Fruit fly (Drosophila melanogaster) whole organism, embryonic: Measurements from ENCODE around the gene CG31141.

Source experiments
- Blimp-1 ChIP-seq: fragments of 200-800 bp; sonication (Bioruptor generic); optimal IDR thresholded peaks from 3 replicates; lab custom pipeline; 2018; ENCODE audit warnings: missing biosample characterization, missing genetic modification characterization, mild to moderate bottlenecking, moderate library complexity, missing genetic modification reagents
- BtbVII ChIP-seq: fragments of 200-800 bp; sonication (Bioruptor generic); optimal IDR thresholded peaks from 3 replicates; lab custom pipeline; 2017; ENCODE audit warnings: missing biosample characterization, mild to moderate bottlenecking, missing genetic modification characterization
- CG11085 ChIP-seq: fragments of 200-800 bp; sonication (Bioruptor generic); IDR thresholded peaks from 2 replicates; pipeline ENCODE4 v1.3.6; 2022; ENCODE audit warnings: missing biosample characterization, missing genetic modification characterization
- CG14014 ChIP-seq: fragments of 200-800 bp; sonication (Bioruptor generic); IDR thresholded peaks from 2 replicates; pipeline ENCODE4 v1.3.6; 2022; ENCODE audit warnings: missing biosample characterization, missing genetic modification characterization
- CG17385 ChIP-seq: fragments of 200-800 bp; sonication (Bioruptor generic); optimal IDR thresholded peaks from 3 replicates; lab custom pipeline; 2018; ENCODE audit warnings: missing biosample characterization, mild to moderate bottlenecking, missing genetic modification characterization
- CG2120 ChIP-seq: fragments of 200-800 bp; sonication (Bioruptor generic); optimal IDR thresholded peaks from 3 replicates; lab custom pipeline; 2016; ENCODE audit warnings: missing biosample characterization, missing genetic modification characterization
- CG31388 ChIP-seq: fragments of 200-800 bp; sonication (Bioruptor generic); optimal IDR thresholded peaks from 2 replicates; lab custom pipeline; 2016; ENCODE audit warnings: missing biosample characterization, missing genetic modification characterization
- CG3163 ChIP-seq: fragments of 200-800 bp; sonication (Bioruptor generic); optimal IDR thresholded peaks from 3 replicates; lab custom pipeline; 2016; ENCODE audit warnings: missing biosample characterization, missing genetic modification characterization
- CG3726 ChIP-seq: fragments of 200-800 bp; sonication (Bioruptor generic); IDR thresholded peaks from 3 replicates; pipeline ENCODE4, ENCODE4 v1.3.6; 2022; ENCODE audit warnings: missing biosample characterization, missing genetic modification characterization
- CG8089 ChIP-seq: fragments of 200-800 bp; sonication (Bioruptor generic); optimal IDR thresholded peaks from 3 replicates; lab custom pipeline; 2016; ENCODE audit warnings: missing biosample characterization, missing genetic modification characterization
- D19A ChIP-seq: fragments of 200-800 bp; optimal IDR thresholded peaks from 3 replicates; lab custom pipeline; 2019; ENCODE audit warnings: missing biosample characterization, mild to moderate bottlenecking, missing genetic modification characterization, moderate library complexity
- Drgx ChIP-seq: fragments of 200-800 bp; sonication (Bioruptor generic); IDR thresholded peaks from 2 replicates; pipeline ENCODE4 v1.3.6; 2022; ENCODE audit warnings: missing biosample characterization, missing genetic modification characterization
- Eip74EF ChIP-seq, 2 experiments: fragments of 200-800 bp in 1 of 2; fragments of >200 bp in 1 of 2; sonication (Bioruptor generic) in 1 of 2; optimal IDR thresholded peaks; 2 replicates each; lab custom pipeline; 2017 to 2019; ENCODE audit warnings: missing biosample characterization in 2 of 2, missing genetic modification characterization in 2 of 2, mild to moderate bottlenecking in 1 of 2, moderate library complexity in 1 of 2
- HLHmδ ChIP-seq: fragments of 200-800 bp; sonication (Bioruptor generic); optimal IDR thresholded peaks from 2 replicates; lab custom pipeline; 2018; ENCODE audit warnings: missing biosample characterization, mild to moderate bottlenecking, missing genetic modification characterization, moderate library complexity
- Hsf ChIP-seq: fragments of 200-800 bp; sonication (Bioruptor generic); optimal IDR thresholded peaks from 3 replicates; lab custom pipeline; 2016; ENCODE audit warnings: missing biosample characterization, missing genetic modification characterization
- Sox100B ChIP-seq: fragments of 200-800 bp; sonication (Bioruptor generic); optimal IDR thresholded peaks from 3 replicates; lab custom pipeline; 2018; ENCODE audit warnings: missing biosample characterization, mild to moderate bottlenecking, missing genetic modification characterization
- Trl ChIP-seq, 3 experiments: fragments of >200 bp in 2 of 3; fragments of 200-800 bp in 1 of 3; sonication (Bioruptor generic) in 1 of 3; optimal IDR thresholded peaks; 2 replicates in 1 of 3; 3 replicates in 2 of 3; lab custom pipeline; 2016 to 2017; ENCODE audit warnings: missing biosample characterization in 1 of 3, missing genetic modification characterization in 1 of 3
- Xrp1 ChIP-seq: fragments of 200-800 bp; sonication (Bioruptor generic); IDR thresholded peaks from 2 replicates; pipeline ENCODE4 v1.3.6; 2022; ENCODE audit warnings: missing biosample characterization, missing genetic modification characterization
- amos ChIP-seq: fragments of 200-800 bp; sonication (Bioruptor generic); IDR thresholded peaks from 2 replicates; pipeline ENCODE4 v1.3.6; 2022; ENCODE audit warnings: missing biosample characterization, missing genetic modification characterization; ENCODE audit not compliant: partially characterized antibody
- bbx ChIP-seq: fragments of 200-800 bp; sonication (Bioruptor generic); IDR thresholded peaks from 2 replicates; pipeline ENCODE4 v1.3.6; 2022; ENCODE audit warnings: missing biosample characterization, missing genetic modification characterization; ENCODE audit not compliant: partially characterized antibody
- cas ChIP-seq: fragments of 200-800 bp; sonication (Bioruptor generic); IDR thresholded peaks from 2 replicates; pipeline ENCODE4 v1.3.6; 2022; ENCODE audit warnings: missing biosample characterization, missing genetic modification characterization
- ci ChIP-seq: fragments of 200-800 bp; sonication (Bioruptor generic); IDR thresholded peaks from 3 replicates; pipeline ENCODE4 v1.3.6; 2022; ENCODE audit warnings: missing biosample characterization, missing genetic modification characterization
- crp ChIP-seq, 2 experiments: fragments of 200-800 bp; sonication (Bioruptor generic); optimal IDR thresholded peaks; 2 replicates in 1 of 2; 3 replicates in 1 of 2; lab custom pipeline; 2017; ENCODE audit warnings: missing biosample characterization in 2 of 2, missing genetic modification characterization in 2 of 2, mild to moderate bottlenecking in 1 of 2, moderate library complexity in 1 of 2
- disco-r ChIP-seq: fragments of 200-800 bp; sonication (Bioruptor generic); optimal IDR thresholded peaks from 2 replicates; lab custom pipeline; 2016; ENCODE audit warnings: missing biosample characterization, missing genetic modification characterization
- emc ChIP-seq: fragments of 200-800 bp; sonication (Bioruptor generic); optimal IDR thresholded peaks from 2 replicates; lab custom pipeline; 2016; ENCODE audit warnings: missing biosample characterization, missing genetic modification characterization
- eve ChIP-seq, 2 experiments: fragments of >200 bp; optimal IDR thresholded peaks; 2 replicates each; lab custom pipeline; 2017; ENCODE audit warnings: missing biosample characterization in 2 of 2, missing genetic modification characterization in 2 of 2
- gce ChIP-seq: fragments of 200-800 bp; sonication (Bioruptor generic); IDR thresholded peaks from 3 replicates; pipeline ENCODE4 v1.3.6; 2022; ENCODE audit warnings: missing biosample characterization, missing genetic modification characterization
- hbn ChIP-seq: fragments of 200-800 bp; sonication (Bioruptor generic); IDR thresholded peaks from 2 replicates; pipeline ENCODE4 v1.3.6; 2022; ENCODE audit warnings: missing biosample characterization, missing genetic modification characterization; ENCODE audit not compliant: partially characterized antibody
- hkb ChIP-seq, 2 experiments: fragments of 200-800 bp in 1 of 2; fragments of >200 bp in 1 of 2; sonication (Bioruptor generic) in 1 of 2; IDR thresholded peaks in 1 of 2; optimal IDR thresholded peaks in 1 of 2; 2 replicates each; pipeline versions ENCODE4 v1.3.6 to Lab custom; 2017 to 2022; ENCODE audit warnings: missing biosample characterization in 1 of 2, missing genetic modification characterization in 1 of 2
- nom ChIP-seq: fragments of 200-800 bp; sonication (Bioruptor generic); optimal IDR thresholded peaks from 2 replicates; lab custom pipeline; 2017; ENCODE audit warnings: missing biosample characterization, missing genetic modification characterization, mild to moderate bottlenecking, moderate library complexity, missing genetic modification reagents
- p53 ChIP-seq: fragments of 200-800 bp; sonication (Bioruptor generic); optimal IDR thresholded peaks from 2 replicates; lab custom pipeline; 2016; ENCODE audit warnings: missing biosample characterization, missing genetic modification characterization
- pho ChIP-seq: fragments of 200-800 bp; sonication (Bioruptor generic); optimal IDR thresholded peaks from 2 replicates; lab custom pipeline; 2016; ENCODE audit warnings: missing biosample characterization, missing genetic modification characterization
- row ChIP-seq: fragments of 200-800 bp; sonication (Bioruptor generic); IDR thresholded peaks from 3 replicates; pipeline ENCODE4 v1.3.6; 2022; ENCODE audit warnings: missing biosample characterization, missing genetic modification characterization
- sens ChIP-seq: fragments of 200-800 bp; sonication (Bioruptor generic); peaks from one replicate; lab custom pipeline; 2016; ENCODE audit warnings: missing biosample characterization, missing genetic modification characterization
- stc ChIP-seq: fragments of 200-800 bp; sonication (Bioruptor generic); IDR thresholded peaks from 2 replicates; pipeline ENCODE4 v1.3.6; 2022; ENCODE audit warnings: missing biosample characterization, missing genetic modification characterization
- tna ChIP-seq: fragments of 200-800 bp; sonication (Bioruptor generic); IDR thresholded peaks from 2 replicates; pipeline ENCODE4 v1.3.6; 2022; ENCODE audit warnings: missing biosample characterization, missing genetic modification characterization; ENCODE audit not compliant: partially characterized antibody
- toy ChIP-seq: fragments of 200-800 bp; sonication (Bioruptor generic); IDR thresholded peaks from 2 replicates; pipeline ENCODE4 v1.3.6; 2022; ENCODE audit warnings: missing biosample characterization, missing genetic modification characterization
- trh ChIP-seq: fragments of 200-800 bp; sonication (Bioruptor generic); optimal IDR thresholded peaks from 2 replicates; lab custom pipeline; 2016; ENCODE audit warnings: missing biosample characterization, missing genetic modification characterization
- zf30C ChIP-seq: fragments of 200-800 bp; sonication (Bioruptor generic); optimal IDR thresholded peaks from 3 replicates; lab custom pipeline; 2018; ENCODE audit warnings: missing biosample characterization, mild to moderate bottlenecking, missing genetic modification characterization

The CG31141 gene

dm6 chr3R:23948466-23949413 is 25.6 kb downstream of the CG31141 start (continued):
- TF ChIP-seq hbn (GFP tag; lab: Robert Waterston, UW) (no peak), Xrp1 (GFP tag; lab: Robert Waterston, UW) (no peak), CG14014 (GFP tag; lab: Robert Waterston, UW) (no peak), toy (GFP tag; lab: Robert Waterston, UW) (no peak), CG31388 (GFP tag; lab: Kevin White, UChicago) (no peak), stc (GFP tag; lab: Robert Waterston, UW) (no peak), disco-r (GFP tag; lab: Kevin White, UChicago) (no peak), crp (GFP tag; optimal IDR thresholded peaks at IDR 0.05; lab: Kevin White, UChicago) (no peak), pho (GFP tag; lab: Kevin White, UChicago) (no peak), CG3726 (no peak), gce (GFP tag; lab: Robert Waterston, UW) (0 out of 3 replicates have a peak, but pooled peaks have one; percentile 18), Drgx (GFP tag; lab: Robert Waterston, UW) (peak; percentile 56; the same call in 1 of the 2 replicates), D19A (no peak), CG2120 (GFP tag; lab: Kevin White, UChicago) (no peak), cas (GFP tag; lab: Robert Waterston, UW) (no peak), Sox100B (GFP tag; lab: Kevin White, UChicago) (no peak), HLHmδ (GFP tag; lab: Kevin White, UChicago) (no peak), trh (GFP tag; lab: Kevin White, UChicago) (no peak), CG3163 (GFP tag; lab: Kevin White, UChicago) (no peak), emc (GFP tag; lab: Kevin White, UChicago) (no peak), Hsf (GFP tag; lab: Kevin White, UChicago) (no peak), eve (GFP tag; optimal IDR thresholded peaks at IDR 0.05; lab: Kevin White, UChicago) (no peak), CG11085 (GFP tag; lab: Robert Waterston, UW) (no peak), zf30C (GFP tag; lab: Kevin White, UChicago) (no peak)

- TF ChIP-seq sens (GFP tag; lab: Kevin White, UChicago) (peak; percentile 64), ci (GFP tag; lab: Robert Waterston, UW) (0 out of 3 replicates have a peak, but pooled peaks have one; percentile 17), CG8089 (GFP tag; lab: Kevin White, UChicago) (no peak), CG3163 (GFP tag; lab: Kevin White, UChicago) (peak; percentile 66), Eip74EF (GFP tag; optimal IDR thresholded peaks at IDR 0.05; lab: Kevin White, UChicago) (peak in 1 of 2 experiments; percentile 88), Blimp-1 (peak; percentile 93), hkb (optimal IDR thresholded peaks at IDR 0.05; lab: Kevin White, UChicago) (no peak), hkb (GFP tag; IDR thresholded peaks at IDR 0.05; lab: Robert Waterston, UW) (0 out of 2 replicates have a peak, but pooled peaks have one; percentile 34), bbx (0 out of 2 replicates have a peak, but pooled peaks have one; percentile 18), CG17385 (GFP tag; lab: Kevin White, UChicago) (peak; percentile 70), tna (GFP tag; lab: Robert Waterston, UW) (no peak), row (GFP tag; lab: Robert Waterston, UW) (peak; percentile 30; the same call in 1 of the 3 replicates), amos (no peak), D19A (peak; percentile 81), p53 (GFP tag; lab: Kevin White, UChicago) (no peak), nom (GFP tag; lab: Kevin White, UChicago) (peak; percentile 40), BtbVII (GFP tag; lab: Kevin White, UChicago) (no peak), Trl (optimal IDR thresholded peaks at IDR 0.05; lab: Kevin White, UChicago) (peak; percentile 61 to 64), Trl (GFP tag; optimal IDR thresholded peaks at IDR 0.05; lab: Kevin White, UChicago) (no peak), crp (GFP tag; optimal IDR thresholded peaks at IDR 0.05; lab: Kevin White, UChicago) (peak in 1 of 2 experiments; percentile 49)
- TF ChIP-seq, all 482 proteins: peak for 13
These were observed 32.3 kb downstream of the CG31141 start for dm6 chr3R:23955380-23955779.
